Fruit fly (Drosophila melanogaster) whole organism, prepupa: ENCODE results near the gene Hf.

Experiments used
- Blimp-1 ChIP-seq: fragments of 200-800 bp; sonication (Bioruptor generic); optimal IDR thresholded peaks from 3 replicates; lab custom pipeline; 2017; ENCODE audit warnings: missing biosample characterization, missing genetic modification characterization, mild to moderate bottlenecking, moderate library complexity, missing genetic modification reagents
- CG10631 ChIP-seq: fragments of 200-800 bp; sonication (Bioruptor generic); optimal IDR thresholded peaks from 2 replicates; lab custom pipeline; 2016; ENCODE audit warnings: missing biosample characterization, missing genetic modification characterization
- CG10669 ChIP-seq: fragments of 200-800 bp; sonication (Bioruptor generic); optimal IDR thresholded peaks from 3 replicates; lab custom pipeline; 2018; ENCODE audit warnings: missing biosample characterization, mild to moderate bottlenecking, missing genetic modification characterization, moderate library complexity
- CG11294 ChIP-seq: fragments of 200-800 bp; sonication (Bioruptor generic); IDR thresholded peaks from 2 replicates; pipeline ENCODE4 v1.3.6; 2022; ENCODE audit warnings: missing biosample characterization, missing genetic modification characterization
- CG1621 ChIP-seq: fragments of 200-800 bp; sonication (Bioruptor generic); optimal IDR thresholded peaks from 3 replicates; lab custom pipeline; 2018; ENCODE audit warnings: missing biosample characterization, mild to moderate bottlenecking, missing genetic modification characterization
- CG3032 ChIP-seq: fragments of 200-800 bp; optimal IDR thresholded peaks from 2 replicates; lab custom pipeline; 2019; ENCODE audit warnings: missing biosample characterization, mild to moderate bottlenecking, missing genetic modification characterization, moderate library complexity
- CG31627 ChIP-seq: fragments of 200-800 bp; sonication (Bioruptor generic); optimal IDR thresholded peaks from 3 replicates; lab custom pipeline; 2016; ENCODE audit warnings: missing biosample characterization, missing genetic modification characterization
- CG34406 ChIP-seq: fragments of 200-800 bp; sonication (Bioruptor generic); optimal IDR thresholded peaks from 3 replicates; lab custom pipeline; 2016; ENCODE audit warnings: missing biosample characterization, missing genetic modification characterization
- CG4318 ChIP-seq: fragments of 200-800 bp; sonication (Bioruptor generic); optimal IDR thresholded peaks from 3 replicates; lab custom pipeline; 2017; ENCODE audit warnings: missing biosample characterization, mild to moderate bottlenecking, missing genetic modification characterization
- CG6163 ChIP-seq: fragments of 200-800 bp; sonication (Bioruptor generic); IDR thresholded peaks from 3 replicates; pipeline ENCODE4 v1.3.6; 2022; ENCODE audit warnings: missing biosample characterization, missing genetic modification characterization
- CG6276 ChIP-seq: fragments of 200-800 bp; sonication (Bioruptor generic); optimal IDR thresholded peaks from 2 replicates; lab custom pipeline; 2017; ENCODE audit warnings: missing biosample characterization, mild to moderate bottlenecking, missing genetic modification characterization
- CG6792 ChIP-seq: fragments of 200-800 bp; sonication (Bioruptor generic); optimal IDR thresholded peaks from 3 replicates; lab custom pipeline; 2016; ENCODE audit warnings: missing biosample characterization, missing genetic modification characterization
- CG6808 ChIP-seq: fragments of 200-800 bp; sonication (Bioruptor generic); optimal IDR thresholded peaks from 3 replicates; lab custom pipeline; 2017; ENCODE audit warnings: missing biosample characterization, missing genetic modification characterization, mild to moderate bottlenecking, moderate library complexity, missing genetic modification reagents
- CG6854 ChIP-seq: fragments of 200-800 bp; sonication (Bioruptor generic); optimal IDR thresholded peaks from 2 replicates; lab custom pipeline; 2017; ENCODE audit warnings: missing biosample characterization, mild to moderate bottlenecking, missing genetic modification characterization
- CG8119 ChIP-seq: fragments of 200-800 bp; sonication (Bioruptor generic); IDR thresholded peaks from 3 replicates; pipeline ENCODE4 v1.3.6; 2022; ENCODE audit warnings: missing biosample characterization, missing genetic modification characterization
- CG8319 ChIP-seq: fragments of 200-800 bp; sonication (Bioruptor generic); optimal IDR thresholded peaks from 3 replicates; lab custom pipeline; 2016; ENCODE audit warnings: missing biosample characterization, missing genetic modification characterization
- CG8632 ChIP-seq: fragments of 200-800 bp; sonication (Bioruptor generic); optimal IDR thresholded peaks from 3 replicates; lab custom pipeline; 2016; ENCODE audit warnings: missing biosample characterization, missing genetic modification characterization
- CG9139 ChIP-seq: fragments of 200-800 bp; sonication (Bioruptor generic); optimal IDR thresholded peaks from 3 replicates; lab custom pipeline; 2017; ENCODE audit warnings: missing biosample characterization, mild to moderate bottlenecking, missing genetic modification characterization
- Eip75B ChIP-seq: fragments of 200-800 bp; sonication (Bioruptor generic); optimal IDR thresholded peaks from 3 replicates; lab custom pipeline; 2016; ENCODE audit warnings: missing biosample characterization, missing genetic modification characterization
- Eip78C ChIP-seq: fragments of 200-800 bp; sonication (Bioruptor generic); peaks from one replicate; lab custom pipeline; 2016; ENCODE audit warnings: missing biosample characterization, missing genetic modification characterization
- Eip93F ChIP-seq: fragments of 200-800 bp; sonication (Bioruptor generic); optimal IDR thresholded peaks from 2 replicates; lab custom pipeline; 2016; ENCODE audit warnings: missing biosample characterization, mild to moderate bottlenecking, missing genetic modification characterization
- Gug ChIP-seq: fragments of 200-800 bp; sonication (Bioruptor generic); IDR thresholded peaks from 2 replicates; pipeline ENCODE4 v1.3.6; 2022; ENCODE audit warnings: missing biosample characterization, missing genetic modification characterization
- Hr39 ChIP-seq: fragments of 200-800 bp; sonication (Bioruptor generic); optimal IDR thresholded peaks from 2 replicates; lab custom pipeline; 2016; ENCODE audit warnings: missing biosample characterization, missing genetic modification characterization
- Hr4 ChIP-seq: fragments of 200-800 bp; sonication (Bioruptor generic); optimal IDR thresholded peaks from 3 replicates; lab custom pipeline; 2016; ENCODE audit warnings: missing biosample characterization, missing genetic modification characterization
- Met ChIP-seq: fragments of 200-800 bp; sonication (Bioruptor generic); optimal IDR thresholded peaks from 3 replicates; lab custom pipeline; 2016; ENCODE audit warnings: missing biosample characterization, missing genetic modification characterization
- OdsH ChIP-seq: fragments of 200-800 bp; sonication (Bioruptor generic); optimal IDR thresholded peaks from 3 replicates; lab custom pipeline; 2016; ENCODE audit warnings: missing biosample characterization, missing genetic modification characterization
- Smox ChIP-seq: fragments of 200-800 bp; sonication (Bioruptor generic); optimal IDR thresholded peaks from 3 replicates; lab custom pipeline; 2016; ENCODE audit warnings: missing biosample characterization, missing genetic modification characterization
- Sox14 ChIP-seq: fragments of 200-800 bp; sonication (Bioruptor generic); optimal IDR thresholded peaks from 3 replicates; lab custom pipeline; 2016; ENCODE audit warnings: missing biosample characterization, missing genetic modification characterization
- Sox15 ChIP-seq: fragments of 200-800 bp; sonication (Bioruptor generic); optimal IDR thresholded peaks from 3 replicates; lab custom pipeline; 2016; ENCODE audit warnings: missing biosample characterization, missing genetic modification characterization
- achi ChIP-seq: fragments of 200-800 bp; sonication (Bioruptor generic); optimal IDR thresholded peaks from 3 replicates; lab custom pipeline; 2016; ENCODE audit warnings: missing biosample characterization, missing genetic modification characterization
- acj6 ChIP-seq: fragments of 200-800 bp; sonication (Bioruptor generic); optimal IDR thresholded peaks from 3 replicates; lab custom pipeline; 2016; ENCODE audit warnings: missing biosample characterization, missing genetic modification characterization
- cyc ChIP-seq: fragments of 200-800 bp; sonication (Bioruptor generic); optimal IDR thresholded peaks from 3 replicates; lab custom pipeline; 2016; ENCODE audit warnings: missing biosample characterization, missing genetic modification characterization
- dsx ChIP-seq: fragments of 200-800 bp; optimal IDR thresholded peaks from 3 replicates; lab custom pipeline; 2019; ENCODE audit warnings: missing biosample characterization, mild to moderate bottlenecking, missing genetic modification characterization, moderate library complexity; ENCODE audit not compliant: poor library complexity, severe bottlenecking
- eg ChIP-seq: fragments of 200-800 bp; sonication (Bioruptor generic); IDR thresholded peaks from 3 replicates; pipeline ENCODE4 v1.3.6; 2022; ENCODE audit warnings: missing biosample characterization, missing genetic modification characterization
- fd59A ChIP-seq: fragments of 200-800 bp; sonication (Bioruptor generic); optimal IDR thresholded peaks from 2 replicates; lab custom pipeline; 2017; ENCODE audit warnings: missing biosample characterization, mild to moderate bottlenecking, missing genetic modification characterization, missing genetic modification reagents
- net ChIP-seq: fragments of 200-800 bp; sonication (Bioruptor generic); optimal IDR thresholded peaks from 3 replicates; lab custom pipeline; 2016; ENCODE audit warnings: missing biosample characterization, missing genetic modification characterization
- pdm3 ChIP-seq: fragments of 200-800 bp; sonication (Bioruptor generic); optimal IDR thresholded peaks from 3 replicates; lab custom pipeline; 2016; ENCODE audit warnings: missing biosample characterization, missing genetic modification characterization
- salr ChIP-seq, 2 experiments: fragments of 200-800 bp; sonication (Bioruptor generic); optimal IDR thresholded peaks; 3 replicates each; lab custom pipeline; 2016 to 2018; ENCODE audit warnings: missing biosample characterization in 2 of 2, missing genetic modification characterization in 2 of 2, mild to moderate bottlenecking in 1 of 2
- spab ChIP-seq: fragments of 200-800 bp; sonication (Bioruptor generic); optimal IDR thresholded peaks from 2 replicates; lab custom pipeline; 2017; ENCODE audit warnings: missing biosample characterization, mild to moderate bottlenecking, missing genetic modification characterization, missing genetic modification reagents
- vri ChIP-seq: fragments of 200-800 bp; sonication (Bioruptor generic); optimal IDR thresholded peaks from 3 replicates; lab custom pipeline; 2016; ENCODE audit warnings: missing biosample characterization, mild to moderate bottlenecking, missing genetic modification characterization

Hf gene

dm6 chr2L:19930102-19930501 lies 37.4 kb downstream of the Hf start (continued):
- TF ChIP-seq pdm3 (peak; percentile 21), CG11294 (no peak), Hr4 (peak; percentile 30), OdsH (GFP tag; lab: Kevin White, UChicago) (peak; percentile 42), acj6 (GFP tag; lab: Kevin White, UChicago) (peak; percentile 19), CG1621 (tag; lab: Kevin White, UChicago) (no peak), CG8632 (GFP tag; lab: Kevin White, UChicago) (peak; percentile 9), CG34406 (no peak), Smox (no peak), Eip75B (GFP tag; lab: Kevin White, UChicago) (no peak), spab (GFP tag; lab: Kevin White, UChicago) (peak; percentile 5), vri (GFP tag; lab: Kevin White, UChicago) (no peak), fd59A (no peak), CG6276 (GFP tag; lab: Kevin White, UChicago) (no peak)

dm6 chr2L:19923786-19924185 lies 43.7 kb downstream of the Hf start:
- TF ChIP-seq salr (GFP tag; optimal IDR thresholded peaks at IDR 0.05; lab: Kevin White, UChicago): no peak
- no peak for TF ChIP-seq CG6163
- TF ChIP-seq Met (GFP tag; lab: Kevin White, UChicago): no peak
- no peak for TF ChIP-seq Hr39
- TF ChIP-seq CG3032 (tag; lab: Kevin White, UChicago): no peak
- no peak for TF ChIP-seq CG4318 (GFP tag; lab: Kevin White, UChicago)
- TF ChIP-seq CG9139 (GFP tag; lab: Kevin White, UChicago): no peak
- TF ChIP-seq CG34406: no peak
- no peak for TF ChIP-seq CG31627
- TF ChIP-seq CG6854 (GFP tag; lab: Kevin White, UChicago): no peak
- TF ChIP-seq Sox14 (GFP tag; lab: Kevin White, UChicago): no peak
- no peak for TF ChIP-seq CG10669
- TF ChIP-seq Sox15 (GFP tag; lab: Kevin White, UChicago): no peak
- no peak for TF ChIP-seq dsx (GFP tag; lab: Kevin White, UChicago)
- no peak for TF ChIP-seq CG6808 (GFP tag; lab: Kevin White, UChicago)
- no peak for TF ChIP-seq cyc (GFP tag; lab: Kevin White, UChicago)
- no peak for TF ChIP-seq OdsH (GFP tag; lab: Kevin White, UChicago)
- no peak for TF ChIP-seq achi (GFP tag; lab: Kevin White, UChicago)
- TF ChIP-seq Gug (GFP tag; lab: Robert Waterston, UW): no peak
- TF ChIP-seq Blimp-1 (GFP tag; lab: Kevin White, UChicago): no peak

dm6 chr2L:19917860-19918259 lies 49.6 kb downstream of the Hf start:
- TF ChIP-seq Met (GFP tag; lab: Kevin White, UChicago): no peak
- TF ChIP-seq CG10631: no peak
- no peak for TF ChIP-seq CG9139 (GFP tag; lab: Kevin White, UChicago)
- peak; percentile 59 for TF ChIP-seq Eip78C (GFP tag; lab: Kevin White, UChicago)
- no peak for TF ChIP-seq CG34406
- TF ChIP-seq CG8632 (GFP tag; lab: Kevin White, UChicago): no peak
- no peak for TF ChIP-seq eg (GFP tag; lab: Robert Waterston, UW)
- TF ChIP-seq achi (GFP tag; lab: Kevin White, UChicago): no peak
- no peak for TF ChIP-seq CG6808 (GFP tag; lab: Kevin White, UChicago)
- no peak for TF ChIP-seq Eip75B (GFP tag; lab: Kevin White, UChicago)
- TF ChIP-seq net: no peak
- TF ChIP-seq Eip93F: no peak
- 0 out of 3 replicates have a peak, but pooled peaks have one; percentile 15 for TF ChIP-seq CG8119 (GFP tag; lab: Robert Waterston, UW)
- no peak for TF ChIP-seq CG6792
- TF ChIP-seq CG10669: no peak
- TF ChIP-seq Blimp-1 (GFP tag; lab: Kevin White, UChicago): no peak
- TF ChIP-seq CG8319 (GFP tag; lab: Kevin White, UChicago): no peak
